Worm (Caenorhabditis elegans): Measurements from ENCODE around the gene mdh-1.

ce11 chrV:6522879-6523497 lies 6.7 kb upstream of the mdh-1 start:
- TF ChIP-seq fax-1 (tag; optimal IDR thresholded peaks at IDR 0.05), result no peak
- TF ChIP-seq ahr-1 (tag; optimal IDR thresholded peaks at IDR 0.05), result no peak
- TF ChIP-seq ceh-18 (tag; optimal IDR thresholded peaks at IDR 0.05), result no peak
- no peak for TF ChIP-seq dmd-4 (tag; optimal IDR thresholded peaks at IDR 0.05; ENCODE audit: borderline replicate concordance)
- no peak for TF ChIP-seq dve-1 (tag; optimal IDR thresholded peaks at IDR 0.05)
- peak; percentile 10 for TF ChIP-seq elt-2 (tag; optimal IDR thresholded peaks at IDR 0.05)
- no peak for TF ChIP-seq mec-3 (tag; optimal IDR thresholded peaks at IDR 0.05; ENCODE audit: borderline replicate concordance)
- no peak for TF ChIP-seq ceh-19 (GFP tag; optimal IDR thresholded peaks at IDR 0.05)
- TF ChIP-seq hlh-30 (tag; optimal IDR thresholded peaks at IDR 0.05; ENCODE audit: insufficient read depth), result no peak
- no peak for TF ChIP-seq madf-2 (tag; optimal IDR thresholded peaks at IDR 0.05)
